Fruit fly (Drosophila melanogaster) S2 (cell line): ENCODE results near the gene zye.

Experiments
- CG8478 ChIP-seq: fragments of >200 bp; optimal IDR thresholded peaks from 2 replicates; lab custom pipeline; 2018
- CTCF ChIP-seq, 2 experiments: fragments of >200 bp; optimal IDR thresholded peaks; 2 replicates each; lab custom pipeline; 2018

DNA sequence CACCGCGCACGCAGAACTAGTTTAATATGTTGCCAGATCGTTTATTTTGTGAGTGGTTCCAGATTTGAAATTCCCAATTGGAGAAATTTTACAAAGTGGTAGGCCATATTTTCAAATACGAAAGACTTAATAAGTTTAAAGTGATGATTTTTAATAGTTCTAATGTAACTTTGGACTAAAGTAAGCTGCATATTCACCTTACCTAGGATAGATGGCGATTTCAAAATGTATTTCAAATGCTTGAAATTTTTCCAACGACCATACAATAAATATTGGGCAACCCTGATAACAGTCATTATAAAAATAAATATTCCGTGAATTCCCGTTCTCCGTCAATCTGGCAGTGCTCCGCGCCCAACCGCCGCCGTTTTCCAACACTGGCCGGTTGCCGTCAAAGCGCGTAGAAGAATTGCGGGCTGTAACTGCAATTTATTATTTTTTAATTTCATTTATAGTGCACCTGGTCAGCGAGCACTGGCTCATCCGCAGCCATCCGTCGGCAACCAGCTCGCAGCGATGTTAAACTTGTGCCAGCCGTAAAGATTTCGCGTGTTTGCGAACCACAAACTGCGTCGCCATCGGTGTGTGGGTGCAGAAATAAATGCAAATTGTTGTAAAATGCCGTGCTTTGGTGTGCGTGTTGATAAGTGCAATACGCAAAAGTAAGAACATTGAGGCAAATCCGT, 37.4 kb upstream of the zye start, which contains the start of the genes Ide and RhoBTB:
- TF ChIP-seq CG8478 (lab: Kevin White, UChicago) (no peak), CTCF (optimal IDR thresholded peaks at IDR 0.05; lab: Kevin White, UChicago) (no peak)
